Worm (Caenorhabditis elegans) whole organism, L3 larva: ENCODE data around the gene vrk-1.

Experiments
- R02D3.7 ChIP-seq: fragments of 150-350 bp; optimal IDR thresholded peaks from 2 replicates; lab custom pipeline; 2014; ENCODE audit warnings: missing biosample characterization, missing genetic modification characterization
- ZK546.5 ChIP-seq: sonication (generic microtip); optimal IDR thresholded peaks from 2 replicates; lab custom pipeline; 2017; ENCODE audit warnings: missing biosample characterization, missing genetic modification characterization
- aly-2 ChIP-seq: fragments of 150-350 bp; optimal IDR thresholded peaks from 2 replicates; lab custom pipeline; 2014; ENCODE audit warnings: missing biosample characterization, missing genetic modification characterization
- ama-1 ChIP-seq: fragments of 150-350 bp; optimal IDR thresholded peaks from 2 replicates; lab custom pipeline; 2018
- ceh-28 ChIP-seq: fragments of 150-350 bp; optimal IDR thresholded peaks from 2 replicates; lab custom pipeline; 2014; ENCODE audit warnings: missing biosample characterization, missing genetic modification reagents, missing genetic modification characterization
- ceh-9 ChIP-seq: sonication (generic microtip); optimal IDR thresholded peaks from 2 replicates; lab custom pipeline; 2018; ENCODE audit warnings: missing biosample characterization, missing genetic modification characterization
- daf-12 ChIP-seq: fragments of 150-350 bp; optimal IDR thresholded peaks from 2 replicates; lab custom pipeline; 2014; ENCODE audit warnings: missing biosample characterization, missing genetic modification reagents, missing genetic modification characterization
- egl-5 ChIP-seq: fragments of 150-350 bp; optimal IDR thresholded peaks from 2 replicates; lab custom pipeline; 2017; ENCODE audit warnings: missing biosample characterization, missing genetic modification reagents, missing genetic modification characterization, inconsistent platforms
- elt-1 ChIP-seq: fragments of 150-350 bp; optimal IDR thresholded peaks from 2 replicates; lab custom pipeline; 2014; ENCODE audit warnings: missing biosample characterization, missing genetic modification characterization
- eor-1 ChIP-seq, 2 experiments: fragments of 150-350 bp; optimal IDR thresholded peaks; 2 replicates each; lab custom pipeline; 2014 to 2018; ENCODE audit warnings: missing biosample characterization in 2 of 2, missing genetic modification characterization in 2 of 2
- fkh-10 ChIP-seq: sonication (generic microtip); optimal IDR thresholded peaks from 2 replicates; lab custom pipeline; 2017; ENCODE audit warnings: missing biosample characterization, missing genetic modification reagents, missing genetic modification characterization
- fkh-2 ChIP-seq: fragments of 150-350 bp; optimal IDR thresholded peaks from 2 replicates; lab custom pipeline; 2014; ENCODE audit warnings: missing biosample characterization, missing genetic modification reagents, missing genetic modification characterization
- hmg-11 ChIP-seq: sonication (generic microtip); optimal IDR thresholded peaks from 2 replicates; lab custom pipeline; 2016; ENCODE audit warnings: missing genetic modification characterization, missing compliant biosample characterization
- lin-15B ChIP-seq: fragments of 150-350 bp; optimal IDR thresholded peaks from 2 replicates; lab custom pipeline; 2014; ENCODE audit warnings: missing biosample characterization, missing genetic modification characterization
- lin-39 ChIP-seq: fragments of 150-350 bp; optimal IDR thresholded peaks from 2 replicates; lab custom pipeline; 2018; ENCODE audit warnings: missing biosample characterization, missing genetic modification reagents, missing genetic modification characterization
- lsy-12 ChIP-seq: sonication (generic microtip); optimal IDR thresholded peaks from 2 replicates; lab custom pipeline; 2016; ENCODE audit warnings: mild to moderate bottlenecking, missing genetic modification characterization, missing compliant biosample characterization
- mdl-1 ChIP-seq: fragments of 150-350 bp; optimal IDR thresholded peaks from 2 replicates; lab custom pipeline; 2014; ENCODE audit warnings: missing biosample characterization, missing genetic modification characterization
- nfya-1 ChIP-seq: sonication (generic microtip); optimal IDR thresholded peaks from 2 replicates; lab custom pipeline; 2017; ENCODE audit warnings: missing genetic modification characterization, mild to moderate bottlenecking, missing compliant biosample characterization, antibody characterized with exemption, moderate library complexity; ENCODE audit not compliant: insufficient read depth
- nhr-11 ChIP-seq: fragments of 150-350 bp; optimal IDR thresholded peaks from 2 replicates; lab custom pipeline; 2014; ENCODE audit warnings: missing biosample characterization, missing genetic modification characterization
- nhr-12 ChIP-seq: fragments of 150-350 bp; optimal IDR thresholded peaks from 2 replicates; lab custom pipeline; 2014; ENCODE audit warnings: missing biosample characterization, missing genetic modification characterization
- nhr-23 ChIP-seq: fragments of 150-350 bp; optimal IDR thresholded peaks from 2 replicates; lab custom pipeline; 2014; ENCODE audit warnings: missing biosample characterization, missing genetic modification reagents, missing genetic modification characterization
- nhr-237 ChIP-seq: fragments of 150-350 bp; optimal IDR thresholded peaks from 2 replicates; lab custom pipeline; 2014; ENCODE audit warnings: missing biosample characterization, missing genetic modification characterization
- nhr-77 ChIP-seq: fragments of 150-350 bp; optimal IDR thresholded peaks from 2 replicates; lab custom pipeline; 2014; ENCODE audit warnings: missing biosample characterization, missing genetic modification characterization
- pha-4 ChIP-seq: fragments of 150-350 bp; optimal IDR thresholded peaks from 2 replicates; lab custom pipeline; 2014; ENCODE audit warnings: missing biosample characterization, missing genetic modification reagents, missing genetic modification characterization
- pqm-1 ChIP-seq: fragments of 150-350 bp; optimal IDR thresholded peaks from 2 replicates; lab custom pipeline; 2017; ENCODE audit warnings: missing biosample characterization, missing genetic modification characterization, inconsistent platforms
- skn-1 ChIP-seq: fragments of 150-350 bp; optimal IDR thresholded peaks from 2 replicates; lab custom pipeline; 2014; ENCODE audit warnings: missing biosample characterization, missing genetic modification characterization
- tbx-2 ChIP-seq: sonication (generic microtip); optimal IDR thresholded peaks from 2 replicates; lab custom pipeline; 2016; ENCODE audit warnings: mild to moderate bottlenecking, missing genetic modification characterization, missing compliant biosample characterization
- unc-62 ChIP-seq: fragments of 150-350 bp; sonication (generic microtip); optimal IDR thresholded peaks from 4 replicates; lab custom pipeline; 2014; ENCODE audit warnings: missing biosample characterization, missing genetic modification reagents, missing genetic modification characterization
- zag-1 ChIP-seq: fragments of 150-350 bp; optimal IDR thresholded peaks from 2 replicates; lab custom pipeline; 2014; ENCODE audit warnings: missing biosample characterization, missing genetic modification characterization
- ztf-4 ChIP-seq: fragments of 150-350 bp; optimal IDR thresholded peaks from 2 replicates; lab custom pipeline; 2014; ENCODE audit warnings: missing biosample characterization, missing genetic modification characterization

vrk-1 gene

ce11 chrII:5885966-5886621, 35.7 kb upstream of the vrk-1 start (continued):
- TF ChIP-seq zag-1 (tag; lab: Kevin White, UChicago) (no peak), nfya-1 (tag; lab: Kevin White, UChicago) (peak; percentile 56), fkh-2 (tag; lab: Kevin White, UChicago) (no peak), pha-4 (tag; lab: Kevin White, UChicago) (peak; percentile 17), nhr-12 (tag; lab: Kevin White, UChicago) (no peak)

- TF ChIP-seq lin-39 (tag; lab: Kevin White, UChicago), result no peak
- no peak for TF ChIP-seq ceh-9 (tag; lab: Kevin White, UChicago)
- no peak for TF ChIP-seq ztf-4 (tag; lab: Kevin White, UChicago)
- TF ChIP-seq pha-4 (tag; lab: Kevin White, UChicago), result no peak
- TF ChIP-seq daf-12 (tag; lab: Kevin White, UChicago), result no peak
- TF ChIP-seq skn-1 (tag; lab: Kevin White, UChicago), result no peak
- no peak for TF ChIP-seq lin-15B (tag; lab: Kevin White, UChicago)
- no peak for TF ChIP-seq egl-5 (tag; lab: Kevin White, UChicago)
- no peak for TF ChIP-seq fkh-2 (tag; lab: Kevin White, UChicago)
- no peak for TF ChIP-seq aly-2 (tag; lab: Kevin White, UChicago)
- TF ChIP-seq ama-1 (lab: Kevin White, UChicago), result no peak
- no peak for TF ChIP-seq eor-1 (tag; optimal IDR thresholded peaks at IDR 0.05; lab: Kevin White, UChicago)
- TF ChIP-seq ceh-28 (tag; lab: Kevin White, UChicago), result no peak
- TF ChIP-seq nhr-12 (tag; lab: Kevin White, UChicago), result no peak
Observed at ce11 chrII:5889417-5890139, 32.2 kb upstream of the vrk-1 start.

- TF ChIP-seq ZK546.5 (tag; lab: Kevin White, UChicago) (no peak), tbx-2 (tag; lab: Kevin White, UChicago) (no peak), mdl-1 (tag; lab: Kevin White, UChicago) (no peak), ceh-28 (tag; lab: Kevin White, UChicago) (no peak), unc-62 (GFP tag; lab: Kevin White, UChicago) (no peak), daf-12 (tag; lab: Kevin White, UChicago) (no peak), hmg-11 (no peak), elt-1 (tag; lab: Kevin White, UChicago) (no peak), fkh-10 (GFP tag; lab: Kevin White, UChicago) (no peak)
Observed at ce11 chrII:5892813-5893212, 29.0 kb upstream of the vrk-1 start.

- TF ChIP-seq unc-62 (GFP tag; lab: Kevin White, UChicago), result no peak
- TF ChIP-seq ztf-4 (tag; lab: Kevin White, UChicago), result no peak
- TF ChIP-seq zag-1 (tag; lab: Kevin White, UChicago), result no peak
- TF ChIP-seq skn-1 (tag; lab: Kevin White, UChicago), result no peak
- no peak for TF ChIP-seq eor-1 (tag; optimal IDR thresholded peaks at IDR 0.05; lab: Kevin White, UChicago)
- TF ChIP-seq egl-5 (tag; lab: Kevin White, UChicago), result no peak
- no peak for TF ChIP-seq nhr-237 (tag; lab: Kevin White, UChicago)
- TF ChIP-seq lsy-12 (tag; lab: Kevin White, UChicago), result no peak
Observed at ce11 chrII:5895870-5896269, 25.9 kb upstream of the vrk-1 start, which contains the start of gene F59G1.4. Gene F59G1.4 (plus strand): TSS chrII:5896170.

ce11 chrII:5896512-5896911, 25.3 kb upstream of the vrk-1 start:
- TF ChIP-seq nhr-11 (tag; lab: Kevin White, UChicago), result peak; percentile 87
- no peak for TF ChIP-seq nhr-77
- TF ChIP-seq unc-62 (GFP tag; lab: Kevin White, UChicago), result no peak
- TF ChIP-seq ama-1 (lab: Kevin White, UChicago), result no peak
- TF ChIP-seq ceh-9 (tag; lab: Kevin White, UChicago), result no peak
- no peak for TF ChIP-seq hmg-11
- no peak for TF ChIP-seq pqm-1 (tag; lab: Kevin White, UChicago)
- no peak for TF ChIP-seq eor-1 (tag; optimal IDR thresholded peaks at IDR 0.05; lab: Kevin White, UChicago)

ce11 chrII:5899080-5899479, 22.7 kb upstream of the vrk-1 start:
- TF ChIP-seq nhr-23 (tag; lab: Kevin White, UChicago) (peak; percentile 89), pha-4 (tag; lab: Kevin White, UChicago) (peak; percentile 83), ama-1 (lab: Kevin White, UChicago) (peak; percentile 16), R02D3.7 (tag; lab: Kevin White, UChicago) (no peak)
- TF ChIP-seq, all 47 proteins: peak for 3
